Worm (Caenorhabditis elegans) whole organism, L2 larva: ENCODE data around the gene C06A12.8.

Experiments
- ama-1 ChIP-seq: fragments of 150-350 bp; optimal IDR thresholded peaks from 2 replicates; lab custom pipeline; 2018; ENCODE audit warnings: inconsistent platforms
- elt-3 ChIP-seq: sonication (generic microtip); optimal IDR thresholded peaks from 2 replicates; lab custom pipeline; 2017; ENCODE audit warnings: missing biosample characterization, missing genetic modification characterization
- gmeb-1 ChIP-seq: fragments of 150-350 bp; optimal IDR thresholded peaks from 2 replicates; lab custom pipeline; 2014; ENCODE audit warnings: missing biosample characterization, missing genetic modification characterization
- nhr-10 ChIP-seq: sonication (generic microtip); optimal IDR thresholded peaks from 2 replicates; lab custom pipeline; 2017; ENCODE audit warnings: missing biosample characterization, missing genetic modification characterization
- nhr-11 ChIP-seq: fragments of 150-350 bp; optimal IDR thresholded peaks from 2 replicates; lab custom pipeline; 2014; ENCODE audit warnings: missing biosample characterization, missing genetic modification characterization
- nhr-6 ChIP-seq: fragments of 150-350 bp; optimal IDR thresholded peaks from 2 replicates; lab custom pipeline; 2014; ENCODE audit warnings: missing biosample characterization, missing genetic modification characterization
- skn-1 ChIP-seq: sonication (generic microtip); optimal IDR thresholded peaks from 2 replicates; lab custom pipeline; 2017; ENCODE audit warnings: missing biosample characterization, missing genetic modification characterization
- unc-39 ChIP-seq: fragments of 150-350 bp; optimal IDR thresholded peaks from 2 replicates; lab custom pipeline; 2014; ENCODE audit warnings: missing biosample characterization, missing genetic modification characterization
- unc-62 ChIP-seq: fragments of 150-350 bp; optimal IDR thresholded peaks from 2 replicates; lab custom pipeline; 2014; ENCODE audit warnings: missing biosample characterization, missing genetic modification reagents, missing genetic modification characterization
- zag-1 ChIP-seq: fragments of 150-350 bp; optimal IDR thresholded peaks from 2 replicates; lab custom pipeline; 2014; ENCODE audit warnings: missing biosample characterization, missing genetic modification characterization

- TF ChIP-seq ama-1 (lab: Kevin White, UChicago) (no peak), zag-1 (no peak), skn-1 (no peak), nhr-10 (no peak), unc-39 (no peak), nhr-11 (no peak), nhr-6 (tag; lab: Kevin White, UChicago) (no peak), gmeb-1 (tag; lab: Kevin White, UChicago) (no peak), unc-62 (GFP tag; lab: Kevin White, UChicago) (no peak), elt-3 (tag; lab: Kevin White, UChicago) (no peak)
Measured at ce11 chrIV:17407025-17407424, 30.1 kb upstream of the C06A12.8 start, which contains the start of gene T02D1.7.
